Worm (Caenorhabditis elegans): ENCODE measurements around the gene F32B6.4.

Gene F32B6.4

ce11 chrIV:9891938-9892337 is at the start of gene F32B6.4:
F32B6.4 (minus strand) TSS chrIV:9892038.
- TF ChIP-seq nhr-21 (tag; optimal IDR thresholded peaks at IDR 0.05) (no peak), elt-3 (tag; optimal IDR thresholded peaks at IDR 0.05) (no peak), egl-27 (tag; optimal IDR thresholded peaks at IDR 0.05) (no peak), unc-62 (GFP tag; optimal IDR thresholded peaks at IDR 0.05) (no peak)

ce11 chrIV:9933580-9933979 is 41.7 kb upstream of the F32B6.4 start, which contains the start of gene spe-29:
spe-29 (plus strand) TSS chrIV:9933880.
- no peak for TF ChIP-seq sma-3 (GFP tag; optimal IDR thresholded peaks at IDR 0.05)
- no peak for TF ChIP-seq nhr-6 (tag; optimal IDR thresholded peaks at IDR 0.05)
- TF ChIP-seq nhr-25 (tag; optimal IDR thresholded peaks at IDR 0.05) = no peak
- TF ChIP-seq ama-1 (optimal IDR thresholded peaks at IDR 0.05) = no peak
- TF ChIP-seq nhr-11 (tag; optimal IDR thresholded peaks at IDR 0.05) = no peak
- no peak for TF ChIP-seq fos-1 (tag; optimal IDR thresholded peaks at IDR 0.05)
- no peak for TF ChIP-seq unc-39 (tag; optimal IDR thresholded peaks at IDR 0.05)
- TF ChIP-seq C34F6.9 (tag; optimal IDR thresholded peaks at IDR 0.05) = no peak

- TF ChIP-seq lsy-2 (tag; optimal IDR thresholded peaks at IDR 0.05) (peak in 1 of 2 experiments; percentile 74), unc-55 (GFP tag; optimal IDR thresholded peaks at IDR 0.05) (peak; percentile 89), sma-9 (GFP tag; optimal IDR thresholded peaks at IDR 0.05) (no peak), sma-9 (tag; optimal IDR thresholded peaks at IDR 0.05) (no peak), dmd-4 (tag; optimal IDR thresholded peaks at IDR 0.05) (no peak), ztf-4 (tag; optimal IDR thresholded peaks at IDR 0.05) (no peak), mdl-1 (tag; optimal IDR thresholded peaks at IDR 0.05) (no peak), lin-11 (tag; optimal IDR thresholded peaks at IDR 0.05) (no peak), C34F6.9 (tag; optimal IDR thresholded peaks at IDR 0.05) (peak; percentile 93), ceh-16 (tag; optimal IDR thresholded peaks at IDR 0.05) (no peak), ztf-1 (GFP tag; conservative IDR thresholded peaks at IDR 0.05) (no peak), crh-2 (tag; optimal IDR thresholded peaks at IDR 0.05) (peak; percentile 26), sem-4 (tag; optimal IDR thresholded peaks at IDR 0.05) (peak; percentile 22), nhr-129 (tag; optimal IDR thresholded peaks at IDR 0.05) (peak; percentile 42), lin-13 (GFP tag; optimal IDR thresholded peaks at IDR 0.05) (peak; percentile 15), gmeb-1 (tag; optimal IDR thresholded peaks at IDR 0.05) (peak; percentile 33), zag-1 (tag; optimal IDR thresholded peaks at IDR 0.05) (peak; percentile 8)
Measured at ce11 chrIV:9932055-9932454, 40.2 kb upstream of the F32B6.4 start, which contains the start of the genes trmt-10A and F25H8.2. trmt-10A (minus strand) TSS chrIV:9932213. F25H8.2 (plus strand) TSS chrIV:9932235.

ce11 chrIV:9928180-9928896 is 36.5 kb upstream of the F32B6.4 start, which contains the start of gene dur-1:
dur-1 (minus strand) TSS chrIV:9928230.
- TF ChIP-seq lin-39 (tag; optimal IDR thresholded peaks at IDR 0.05) (peak; percentile 38), C34F6.9 (tag; optimal IDR thresholded peaks at IDR 0.05) (peak; percentile 61), lsy-2 (tag; optimal IDR thresholded peaks at IDR 0.05) (peak in 1 of 2 experiments; percentile 61), sma-9 (GFP tag; optimal IDR thresholded peaks at IDR 0.05) (peak; percentile 16), sma-9 (tag; optimal IDR thresholded peaks at IDR 0.05) (no peak), ceh-16 (tag; optimal IDR thresholded peaks at IDR 0.05) (no peak), nhr-129 (tag; optimal IDR thresholded peaks at IDR 0.05) (peak; percentile 56), ZK546.5 (tag; optimal IDR thresholded peaks at IDR 0.05) (no peak), F13H6.1 (tag; optimal IDR thresholded peaks at IDR 0.05) (peak; percentile 76)

- TF ChIP-seq aly-2 (tag; optimal IDR thresholded peaks at IDR 0.05) (no peak), sma-3 (GFP tag; optimal IDR thresholded peaks at IDR 0.05) (no peak), R02D3.7 (tag; optimal IDR thresholded peaks at IDR 0.05) (no peak), fos-1 (tag; optimal IDR thresholded peaks at IDR 0.05) (no peak), egl-27 (tag; optimal IDR thresholded peaks at IDR 0.05) (no peak), nhr-6 (tag; optimal IDR thresholded peaks at IDR 0.05) (no peak), skn-1 (tag; optimal IDR thresholded peaks at IDR 0.05) (no peak), gmeb-1 (tag; optimal IDR thresholded peaks at IDR 0.05) (no peak)
Measured at ce11 chrIV:9924419-9924818, 32.6 kb upstream of the F32B6.4 start.
